Fruit fly (Drosophila melanogaster) whole organism, embryonic: Measurements from ENCODE around the gene CG13843.

Experiments
- Abd-B ChIP-seq: fragments of 200-800 bp; sonication (Bioruptor generic); optimal IDR thresholded peaks from 2 replicates; lab custom pipeline; 2018; ENCODE audit warnings: missing biosample characterization, mild to moderate bottlenecking, missing genetic modification characterization, moderate library complexity
- BEAF-32 ChIP-seq: fragments of 200-800 bp; sonication (Bioruptor generic); optimal IDR thresholded peaks from 3 replicates; lab custom pipeline; 2017; ENCODE audit warnings: missing biosample characterization, missing genetic modification characterization, mild to moderate bottlenecking, moderate library complexity, missing genetic modification reagents
- CG10209 ChIP-seq: fragments of 200-800 bp; sonication (Bioruptor generic); optimal IDR thresholded peaks from 3 replicates; lab custom pipeline; 2017; ENCODE audit warnings: missing biosample characterization, mild to moderate bottlenecking, missing genetic modification characterization, missing genetic modification reagents
- CG10274 ChIP-seq: fragments of 200-800 bp; sonication (Bioruptor generic); optimal IDR thresholded peaks from 3 replicates; lab custom pipeline; 2017; ENCODE audit warnings: missing biosample characterization, mild to moderate bottlenecking, missing genetic modification characterization
- CG11723 ChIP-seq: fragments of 200-800 bp; sonication (Bioruptor generic); optimal IDR thresholded peaks from 2 replicates; lab custom pipeline; 2017; ENCODE audit warnings: missing biosample characterization, mild to moderate bottlenecking, missing genetic modification characterization
- CG12236 ChIP-seq: fragments of 200-800 bp; sonication (Bioruptor generic); optimal IDR thresholded peaks from 2 replicates; lab custom pipeline; 2016; ENCODE audit warnings: missing biosample characterization, missing genetic modification characterization
- CG12299 ChIP-seq: fragments of 200-800 bp; sonication (Bioruptor generic); optimal IDR thresholded peaks from 2 replicates; lab custom pipeline; 2018; ENCODE audit warnings: missing biosample characterization, mild to moderate bottlenecking, missing genetic modification characterization
- CG1647 ChIP-seq: fragments of 200-800 bp; sonication (Bioruptor generic); optimal IDR thresholded peaks from 3 replicates; lab custom pipeline; 2016; ENCODE audit warnings: missing biosample characterization, missing genetic modification characterization
- CG17186 ChIP-seq: fragments of 200-800 bp; sonication (Bioruptor generic); optimal IDR thresholded peaks from 3 replicates; lab custom pipeline; 2017; ENCODE audit warnings: missing biosample characterization, missing genetic modification reagents, missing genetic modification characterization
- CG17802 ChIP-seq: fragments of 200-800 bp; sonication (Bioruptor generic); optimal IDR thresholded peaks from 2 replicates; lab custom pipeline; 2018; ENCODE audit warnings: missing biosample characterization, mild to moderate bottlenecking, missing genetic modification characterization, moderate library complexity
- CG1832 ChIP-seq: fragments of 200-800 bp; sonication (Bioruptor generic); optimal IDR thresholded peaks from 2 replicates; lab custom pipeline; 2017; ENCODE audit warnings: missing biosample characterization, mild to moderate bottlenecking, missing genetic modification characterization, inconsistent platforms
- CG18599 ChIP-seq: fragments of 200-800 bp; sonication (Bioruptor generic); optimal IDR thresholded peaks from 3 replicates; lab custom pipeline; 2017; ENCODE audit warnings: missing biosample characterization, missing genetic modification characterization, mild to moderate bottlenecking, moderate library complexity, missing genetic modification reagents
- CG2678 ChIP-seq: fragments of 200-800 bp; sonication (Bioruptor generic); optimal IDR thresholded peaks from 3 replicates; lab custom pipeline; 2019; ENCODE audit warnings: missing biosample characterization, mild to moderate bottlenecking, missing genetic modification characterization, moderate library complexity
- CG34224 ChIP-seq: fragments of 200-800 bp; sonication (Bioruptor generic); IDR thresholded peaks from 3 replicates; pipeline ENCODE4 v1.3.6; 2022; ENCODE audit warnings: missing biosample characterization, missing genetic modification characterization; ENCODE audit not compliant: partially characterized antibody
- CG3995 ChIP-seq: fragments of 200-800 bp; sonication (Bioruptor generic); optimal IDR thresholded peaks from 3 replicates; lab custom pipeline; 2016; ENCODE audit warnings: missing biosample characterization, missing genetic modification characterization
- CG4282 ChIP-seq: fragments of 200-800 bp; sonication (Bioruptor generic); optimal IDR thresholded peaks from 2 replicates; lab custom pipeline; 2016; ENCODE audit warnings: missing biosample characterization, missing genetic modification characterization
- CG4617 ChIP-seq: fragments of 200-800 bp; sonication (Bioruptor generic); optimal IDR thresholded peaks from 3 replicates; lab custom pipeline; 2016; ENCODE audit warnings: missing biosample characterization, missing genetic modification characterization, borderline replicate concordance
- CG6813 ChIP-seq: fragments of 200-800 bp; sonication (Bioruptor generic); optimal IDR thresholded peaks from 2 replicates; lab custom pipeline; 2017; ENCODE audit warnings: missing biosample characterization, missing genetic modification characterization, mild to moderate bottlenecking, moderate library complexity, missing genetic modification reagents
- CG8478 ChIP-seq: fragments of >200 bp; optimal IDR thresholded peaks from 2 replicates; lab custom pipeline; 2018
- CG9215 ChIP-seq: fragments of 200-800 bp; sonication (Bioruptor generic); IDR thresholded peaks from 2 replicates; pipeline ENCODE4 v1.3.6; 2022; ENCODE audit warnings: missing biosample characterization, missing genetic modification characterization
- CTCF ChIP-seq: fragments of 200-800 bp; sonication (Bioruptor generic); optimal IDR thresholded peaks from 2 replicates; lab custom pipeline; 2017; ENCODE audit warnings: missing biosample characterization, mild to moderate bottlenecking, missing genetic modification characterization, moderate library complexity
- D ChIP-seq, 2 experiments: fragments of 200-800 bp in 1 of 2; fragments of >200 bp in 1 of 2; sonication (Bioruptor generic) in 1 of 2; optimal IDR thresholded peaks; 2 replicates in 1 of 2; 3 replicates in 1 of 2; lab custom pipeline; 2017; ENCODE audit warnings: mild to moderate bottlenecking in 1 of 2, missing biosample characterization in 1 of 2, missing genetic modification characterization in 1 of 2, missing genetic modification reagents in 1 of 2
- Gsc ChIP-seq: fragments of 200-800 bp; sonication (Bioruptor generic); IDR thresholded peaks from 2 replicates; pipeline ENCODE4 v1.3.6; 2022; ENCODE audit warnings: missing biosample characterization, missing genetic modification characterization
- Hmr ChIP-seq: fragments of 200-800 bp; sonication (Bioruptor generic); optimal IDR thresholded peaks from 3 replicates; lab custom pipeline; 2017; ENCODE audit warnings: mild to moderate bottlenecking, missing biosample characterization, missing genetic modification reagents, missing genetic modification characterization
- MBD-R2 ChIP-seq: fragments of 200-800 bp; sonication (Bioruptor generic); IDR thresholded peaks from 2 replicates; pipeline ENCODE4 v1.3.6; 2022; ENCODE audit warnings: missing biosample characterization, missing genetic modification characterization
- NC2β ChIP-seq: fragments of 200-800 bp; sonication (Bioruptor generic); optimal IDR thresholded peaks from 2 replicates; lab custom pipeline; 2016; ENCODE audit warnings: missing biosample characterization, missing genetic modification characterization
- PHDP ChIP-seq: fragments of 200-800 bp; sonication (Bioruptor generic); optimal IDR thresholded peaks from 3 replicates; lab custom pipeline; 2018; ENCODE audit warnings: missing biosample characterization, mild to moderate bottlenecking, missing genetic modification characterization, moderate library complexity
- Scr ChIP-seq: fragments of 200-800 bp; sonication (Bioruptor generic); IDR thresholded peaks from 2 replicates; pipeline ENCODE4 v1.3.6; 2022; ENCODE audit warnings: missing biosample characterization, missing genetic modification characterization; ENCODE audit not compliant: partially characterized antibody
- Sox100B ChIP-seq: fragments of 200-800 bp; sonication (Bioruptor generic); optimal IDR thresholded peaks from 3 replicates; lab custom pipeline; 2018; ENCODE audit warnings: missing biosample characterization, mild to moderate bottlenecking, missing genetic modification characterization
- Xbp1 ChIP-seq: fragments of 200-800 bp; sonication (Bioruptor generic); optimal IDR thresholded peaks from 3 replicates; lab custom pipeline; 2016; ENCODE audit warnings: missing biosample characterization, mild to moderate bottlenecking, missing genetic modification characterization
- amos ChIP-seq: fragments of 200-800 bp; sonication (Bioruptor generic); IDR thresholded peaks from 2 replicates; pipeline ENCODE4 v1.3.6; 2022; ENCODE audit warnings: missing biosample characterization, missing genetic modification characterization; ENCODE audit not compliant: partially characterized antibody
- aop ChIP-seq: fragments of 200-800 bp; sonication (Bioruptor generic); IDR thresholded peaks from 2 replicates; pipeline ENCODE4 v1.3.6; 2022; ENCODE audit warnings: missing biosample characterization, missing genetic modification characterization
- ato ChIP-seq: fragments of 200-800 bp; sonication (Bioruptor generic); IDR thresholded peaks from 2 replicates; pipeline ENCODE4 v1.3.6; 2022; ENCODE audit warnings: missing biosample characterization, missing genetic modification characterization; ENCODE audit not compliant: partially characterized antibody
- dm ChIP-seq: fragments of 200-800 bp; sonication (Bioruptor generic); optimal IDR thresholded peaks from 3 replicates; lab custom pipeline; 2016; ENCODE audit warnings: missing biosample characterization, missing genetic modification characterization
- dmrt99B ChIP-seq: fragments of 200-800 bp; sonication (Bioruptor generic); optimal IDR thresholded peaks from 2 replicates; lab custom pipeline; 2018; ENCODE audit warnings: missing biosample characterization, mild to moderate bottlenecking, missing genetic modification characterization, moderate library complexity
- hb ChIP-seq: fragments of 200-800 bp; sonication (Bioruptor generic); IDR thresholded peaks from 3 replicates; pipeline ENCODE4 v1.3.6; 2022; ENCODE audit warnings: missing biosample characterization, missing genetic modification characterization; ENCODE audit not compliant: partially characterized antibody
- her ChIP-seq: fragments of 200-800 bp; sonication (Bioruptor generic); optimal IDR thresholded peaks from 2 replicates; lab custom pipeline; 2016; ENCODE audit warnings: missing biosample characterization, missing genetic modification characterization
- insv ChIP-seq, 2 experiments: fragments of 200-800 bp; sonication (Bioruptor generic); optimal IDR thresholded peaks; 3 replicates each; lab custom pipeline; 2016 to 2018; ENCODE audit warnings: missing biosample characterization in 2 of 2, missing genetic modification characterization in 2 of 2
- kah ChIP-seq: fragments of 200-800 bp; sonication (Bioruptor generic); optimal IDR thresholded peaks from 2 replicates; lab custom pipeline; 2018; ENCODE audit warnings: missing biosample characterization, mild to moderate bottlenecking, missing genetic modification characterization
- kni ChIP-seq: fragments of 200-800 bp; sonication (Bioruptor generic); optimal IDR thresholded peaks from 3 replicates; lab custom pipeline; 2017; ENCODE audit warnings: mild to moderate bottlenecking, missing biosample characterization, missing genetic modification reagents, missing genetic modification characterization
- nau ChIP-seq: fragments of 200-800 bp; sonication (Bioruptor generic); optimal IDR thresholded peaks from 3 replicates; lab custom pipeline; 2017; ENCODE audit warnings: missing biosample characterization, mild to moderate bottlenecking, missing genetic modification characterization, missing genetic modification reagents
- p53 ChIP-seq: fragments of 200-800 bp; sonication (Bioruptor generic); optimal IDR thresholded peaks from 2 replicates; lab custom pipeline; 2016; ENCODE audit warnings: missing biosample characterization, missing genetic modification characterization
- pho ChIP-seq: fragments of 200-800 bp; sonication (Bioruptor generic); optimal IDR thresholded peaks from 2 replicates; lab custom pipeline; 2016; ENCODE audit warnings: missing biosample characterization, missing genetic modification characterization
- psq ChIP-seq: fragments of 200-800 bp; sonication (Bioruptor generic); optimal IDR thresholded peaks from 2 replicates; lab custom pipeline; 2017; ENCODE audit warnings: missing biosample characterization, missing genetic modification characterization
- schlank ChIP-seq: fragments of 200-800 bp; sonication (Bioruptor generic); optimal IDR thresholded peaks from 2 replicates; lab custom pipeline; 2018; ENCODE audit warnings: missing biosample characterization, mild to moderate bottlenecking, missing genetic modification characterization
- sd ChIP-seq: fragments of 200-800 bp; sonication (Bioruptor generic); optimal IDR thresholded peaks from 3 replicates; lab custom pipeline; 2018; ENCODE audit warnings: missing biosample characterization, mild to moderate bottlenecking, missing genetic modification characterization, moderate library complexity
- sens ChIP-seq: fragments of 200-800 bp; sonication (Bioruptor generic); peaks from one replicate; lab custom pipeline; 2016; ENCODE audit warnings: missing biosample characterization, missing genetic modification characterization
- unc-4 ChIP-seq: fragments of 200-800 bp; sonication (Bioruptor generic); IDR thresholded peaks from 2 replicates; pipeline ENCODE4 v1.3.6; 2022; ENCODE audit warnings: missing biosample characterization, missing genetic modification characterization; ENCODE audit not compliant: partially characterized antibody
- vnd ChIP-seq: fragments of 200-800 bp; sonication (Bioruptor generic); IDR thresholded peaks from 3 replicates; pipeline ENCODE4 v1.3.6; 2022; ENCODE audit warnings: missing biosample characterization, missing genetic modification characterization; ENCODE audit not compliant: partially characterized antibody
- zen ChIP-seq: fragments of 200-800 bp; sonication (Bioruptor generic); optimal IDR thresholded peaks from 3 replicates; lab custom pipeline; 2018; ENCODE audit warnings: missing biosample characterization, mild to moderate bottlenecking, missing genetic modification characterization, moderate library complexity

The CG13843 gene

DNA sequence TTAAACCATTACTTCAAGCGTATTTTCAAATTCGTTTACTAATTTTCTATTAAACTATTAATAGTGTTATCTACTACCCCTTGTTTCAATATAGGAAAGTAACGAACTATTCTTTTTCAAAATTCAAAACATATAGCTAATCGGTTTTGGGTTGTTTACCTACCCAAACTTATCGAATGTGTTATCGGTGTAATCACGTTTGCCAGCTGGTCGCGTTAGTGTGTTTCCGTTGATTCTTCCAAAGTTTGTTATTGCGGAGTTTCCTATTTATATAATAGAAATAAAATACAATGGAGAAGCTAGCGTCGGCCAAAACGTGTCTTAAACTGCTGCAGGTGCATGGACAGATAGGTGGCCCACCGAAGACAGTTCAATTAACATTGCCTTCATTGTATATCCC is 9.0 kb downstream of the CG13843 start, which contains the start of gene mRpL45 (continued):
- TF ChIP-seq PHDP: no peak
- TF ChIP-seq Abd-B (GFP tag; lab: Kevin White, UChicago): no peak
- TF ChIP-seq amos (GFP tag; lab: Robert Waterston, UW): peak; percentile 48; the same call in 1 of the 2 replicates
- no peak for TF ChIP-seq CG6813
- TF ChIP-seq CG34224 (GFP tag; lab: Robert Waterston, UW): peak; percentile 78
- no peak for TF ChIP-seq psq (GFP tag; lab: Kevin White, UChicago)
- TF ChIP-seq pho: no peak
- no peak for TF ChIP-seq p53 (GFP tag; lab: Kevin White, UChicago)
- no peak for TF ChIP-seq Sox100B (GFP tag; lab: Kevin White, UChicago)
- TF ChIP-seq D (optimal IDR thresholded peaks at IDR 0.05; lab: Kevin White, UChicago): no peak
- no peak for TF ChIP-seq D (GFP tag; optimal IDR thresholded peaks at IDR 0.05; lab: Kevin White, UChicago)
- no peak for TF ChIP-seq CG17802 (tag; lab: Kevin White, UChicago)
- no peak for TF ChIP-seq CG17186 (GFP tag; lab: Kevin White, UChicago)
- TF ChIP-seq CG4617 (GFP tag; lab: Kevin White, UChicago): peak; percentile 20
- no peak for TF ChIP-seq insv (GFP tag; optimal IDR thresholded peaks at IDR 0.05; lab: Kevin White, UChicago)
- peak; percentile 39; the same call in 1 of the 3 replicates for TF ChIP-seq vnd (GFP tag; lab: Robert Waterston, UW)
- TF ChIP-seq CG1647 (GFP tag; lab: Kevin White, UChicago): no peak
- TF ChIP-seq CG9215 (GFP tag; lab: Robert Waterston, UW): no peak
- no peak for TF ChIP-seq CG12236 (GFP tag; lab: Kevin White, UChicago)
- 0 out of 2 replicates have a peak, but pooled peaks have one; percentile 35 for TF ChIP-seq ato (GFP tag; lab: Robert Waterston, UW)
- peak; percentile 47 for TF ChIP-seq sens (GFP tag; lab: Kevin White, UChicago)
- peak; percentile 53; the same call in 1 of the 2 replicates for TF ChIP-seq unc-4 (GFP tag; lab: Robert Waterston, UW)
- TF ChIP-seq CG11723: no peak
- TF ChIP-seq MBD-R2 (GFP tag; lab: Robert Waterston, UW): peak; percentile 84
- no peak for TF ChIP-seq CG8478 (lab: Kevin White, UChicago)
- no peak for TF ChIP-seq CG18599 (GFP tag; lab: Kevin White, UChicago)
- no peak for TF ChIP-seq hb (GFP tag; lab: Robert Waterston, UW)
- TF ChIP-seq her: no peak
- TF ChIP-seq Hmr: no peak
- peak; percentile 38 for TF ChIP-seq BEAF-32
- TF ChIP-seq CG1832 (GFP tag; lab: Kevin White, UChicago): no peak
- no peak for TF ChIP-seq CG12299
- peak; percentile 54 for TF ChIP-seq Scr (GFP tag; lab: Robert Waterston, UW)
- peak; percentile 12 for TF ChIP-seq zen (tag; lab: Kevin White, UChicago)
- no peak for TF ChIP-seq Gsc (GFP tag; lab: Robert Waterston, UW)
- TF ChIP-seq CTCF (GFP tag; lab: Kevin White, UChicago): no peak
- no peak for TF ChIP-seq schlank (tag; lab: Kevin White, UChicago)
- no peak for TF ChIP-seq CG2678 (tag; lab: Kevin White, UChicago)
- no peak for TF ChIP-seq nau (GFP tag; lab: Kevin White, UChicago)
- no peak for TF ChIP-seq kah
- no peak for TF ChIP-seq CG10209 (GFP tag; lab: Kevin White, UChicago)
- peak; percentile 65 for TF ChIP-seq CG3995 (GFP tag; lab: Kevin White, UChicago)
- no peak for TF ChIP-seq aop (GFP tag; lab: Robert Waterston, UW)
- TF ChIP-seq dm: no peak
- no peak for TF ChIP-seq CG10274 (GFP tag; lab: Kevin White, UChicago)
- TF ChIP-seq CG4282 (GFP tag; lab: Kevin White, UChicago): no peak
- no peak for TF ChIP-seq Xbp1 (GFP tag; lab: Kevin White, UChicago)
- no peak for TF ChIP-seq dmrt99B (tag; lab: Kevin White, UChicago)
- no peak for TF ChIP-seq sd (tag; lab: Kevin White, UChicago)
- no peak for TF ChIP-seq kni
- no peak for TF ChIP-seq NC2β
